Worm (Caenorhabditis elegans) whole organism, late embryonic: Measurements from ENCODE around the gene T04A8.18.

Experiments used
- C38D4.7 ChIP-seq: fragments of 200-800 bp; sonication (Bioruptor generic); optimal IDR thresholded peaks from 2 replicates; lab custom pipeline; 2018; ENCODE audit warnings: mild to moderate bottlenecking, missing genetic modification characterization, moderate library complexity, missing compliant biosample characterization
- F13H6.1 ChIP-seq: sonication (generic microtip); optimal IDR thresholded peaks from 2 replicates; lab custom pipeline; 2016; ENCODE audit warnings: missing genetic modification characterization, missing compliant biosample characterization
- K02D7.2 ChIP-seq: sonication (generic microtip); optimal IDR thresholded peaks from 2 replicates; lab custom pipeline; 2017; ENCODE audit warnings: mild to moderate bottlenecking, missing genetic modification characterization, missing compliant biosample characterization
- K09A11.1 ChIP-seq: sonication (generic microtip); optimal IDR thresholded peaks from 2 replicates; lab custom pipeline; 2017; ENCODE audit warnings: antibody characterized with exemption, mild to moderate bottlenecking, missing genetic modification characterization, missing compliant biosample characterization; ENCODE audit not compliant: insufficient read depth
- Y22D7AL.16 ChIP-seq: sonication (generic microtip); optimal IDR thresholded peaks from 2 replicates; lab custom pipeline; 2016; ENCODE audit warnings: missing genetic modification characterization, missing compliant biosample characterization
- ama-1 ChIP-seq: fragments of 150-350 bp; optimal IDR thresholded peaks from 2 replicates; lab custom pipeline; 2014
- ceh-18 ChIP-seq: sonication (generic microtip); optimal IDR thresholded peaks from 2 replicates; lab custom pipeline; 2016; ENCODE audit warnings: missing genetic modification characterization, missing compliant biosample characterization
- ceh-24 ChIP-seq: sonication (generic microtip); optimal IDR thresholded peaks from 2 replicates; lab custom pipeline; 2016; ENCODE audit warnings: mild to moderate bottlenecking, missing genetic modification characterization, missing compliant biosample characterization
- ceh-31 ChIP-seq: sonication (generic microtip); optimal IDR thresholded peaks from 2 replicates; lab custom pipeline; 2016; ENCODE audit warnings: missing genetic modification characterization, missing compliant biosample characterization
- ceh-34 ChIP-seq: sonication (generic microtip); optimal IDR thresholded peaks from 2 replicates; lab custom pipeline; 2016; ENCODE audit warnings: mild to moderate bottlenecking, missing genetic modification characterization, missing compliant biosample characterization
- ceh-45 ChIP-seq: fragments of 200-800 bp; sonication (Bioruptor generic); IDR thresholded peaks from 2 replicates; pipeline ENCODE4 v1.3.6; 2022; ENCODE audit warnings: missing genetic modification reagents, missing genetic modification characterization, missing compliant biosample characterization
- ceh-6 ChIP-seq: fragments of 200-800 bp; sonication (Bioruptor generic); optimal IDR thresholded peaks from 2 replicates; lab custom pipeline; 2018; ENCODE audit warnings: mild to moderate bottlenecking, missing genetic modification characterization, missing compliant biosample characterization
- dmd-4 ChIP-seq: sonication (generic microtip); optimal IDR thresholded peaks from 2 replicates; lab custom pipeline; 2016; ENCODE audit warnings: borderline replicate concordance, missing genetic modification characterization, missing compliant biosample characterization
- dve-1 ChIP-seq: sonication (generic microtip); optimal IDR thresholded peaks from 2 replicates; lab custom pipeline; 2017; ENCODE audit warnings: antibody characterized with exemption, mild to moderate bottlenecking, missing genetic modification characterization, missing compliant biosample characterization
- elt-2 ChIP-seq: sonication (generic microtip); optimal IDR thresholded peaks from 2 replicates; lab custom pipeline; 2016; ENCODE audit warnings: missing genetic modification reagents, missing genetic modification characterization, missing compliant biosample characterization
- elt-4 ChIP-seq: sonication (generic microtip); optimal IDR thresholded peaks from 2 replicates; lab custom pipeline; 2016; ENCODE audit warnings: missing genetic modification characterization, missing compliant biosample characterization
- ets-4 ChIP-seq: sonication (generic microtip); optimal IDR thresholded peaks from 2 replicates; lab custom pipeline; 2016; ENCODE audit warnings: missing genetic modification characterization, missing compliant biosample characterization
- eyg-1 ChIP-seq: sonication (generic microtip); optimal IDR thresholded peaks from 2 replicates; lab custom pipeline; 2016; ENCODE audit warnings: missing genotype, missing genetic modification characterization, missing compliant biosample characterization
- fax-1 ChIP-seq: sonication (generic microtip); optimal IDR thresholded peaks from 2 replicates; lab custom pipeline; 2016; ENCODE audit warnings: missing genotype, missing genetic modification characterization, missing compliant biosample characterization
- fkh-10 ChIP-seq: fragments of 150-350 bp; optimal IDR thresholded peaks from 2 replicates; lab custom pipeline; 2014; ENCODE audit warnings: missing biosample characterization, missing genetic modification reagents, missing genetic modification characterization
- gmeb-2 ChIP-seq: sonication (generic microtip); optimal IDR thresholded peaks from 2 replicates; lab custom pipeline; 2016; ENCODE audit warnings: missing genetic modification characterization, inconsistent platforms, missing compliant biosample characterization
- hlh-13 ChIP-seq: fragments of 200-800 bp; sonication (Bioruptor generic); optimal IDR thresholded peaks from 2 replicates; lab custom pipeline; 2018; ENCODE audit warnings: mild to moderate bottlenecking, missing genetic modification characterization, missing compliant biosample characterization
- hlh-30 ChIP-seq: sonication (generic microtip); optimal IDR thresholded peaks from 2 replicates; lab custom pipeline; 2017; ENCODE audit warnings: antibody characterized with exemption, missing genetic modification characterization, missing compliant biosample characterization; ENCODE audit not compliant: insufficient read depth
- hlh-6 ChIP-seq: sonication (generic microtip); optimal IDR thresholded peaks from 2 replicates; lab custom pipeline; 2016; ENCODE audit warnings: missing genotype, missing genetic modification characterization, missing compliant biosample characterization
- lin-11 ChIP-seq: fragments of 200-800 bp; sonication (Bioruptor generic); optimal IDR thresholded peaks from 2 replicates; lab custom pipeline; 2018; ENCODE audit warnings: mild to moderate bottlenecking, missing genetic modification characterization, missing compliant biosample characterization
- madf-2 ChIP-seq: sonication (generic microtip); optimal IDR thresholded peaks from 2 replicates; lab custom pipeline; 2017; ENCODE audit warnings: missing genetic modification characterization, missing compliant biosample characterization
- nhr-11 ChIP-seq: fragments of 150-350 bp; optimal IDR thresholded peaks from 2 replicates; lab custom pipeline; 2014; ENCODE audit warnings: missing biosample characterization, missing genetic modification characterization
- nhr-232 ChIP-seq: sonication (generic microtip); optimal IDR thresholded peaks from 2 replicates; lab custom pipeline; 2016; ENCODE audit warnings: missing genetic modification characterization, missing compliant biosample characterization
- npax-4 ChIP-seq: sonication (generic microtip); optimal IDR thresholded peaks from 2 replicates; lab custom pipeline; 2016; ENCODE audit warnings: missing genetic modification characterization, missing compliant biosample characterization
- odd-2 ChIP-seq: sonication (generic microtip); optimal IDR thresholded peaks from 2 replicates; lab custom pipeline; 2017; ENCODE audit warnings: antibody characterized with exemption, mild to moderate bottlenecking, missing genetic modification characterization, missing compliant biosample characterization
- pag-3 ChIP-seq: sonication (generic microtip); optimal IDR thresholded peaks from 2 replicates; lab custom pipeline; 2016; ENCODE audit warnings: missing compliant biosample characterization, missing genetic modification characterization, borderline replicate concordance
- pat-9 ChIP-seq: fragments of 200-800 bp; sonication (Bioruptor generic); optimal IDR thresholded peaks from 2 replicates; lab custom pipeline; 2018; ENCODE audit warnings: mild to moderate bottlenecking, missing genetic modification characterization, moderate library complexity, missing compliant biosample characterization
- pha-4 ChIP-seq: fragments of 150-350 bp; optimal IDR thresholded peaks from 2 replicates; lab custom pipeline; 2018; ENCODE audit warnings: missing biosample characterization, missing genetic modification reagents, missing genetic modification characterization
- pros-1 ChIP-seq: fragments of 150-350 bp; optimal IDR thresholded peaks from 2 replicates; lab custom pipeline; 2014; ENCODE audit warnings: missing biosample characterization, missing genetic modification reagents, missing genetic modification characterization
- rnt-1 ChIP-seq: sonication (generic microtip); optimal IDR thresholded peaks from 2 replicates; lab custom pipeline; 2016; ENCODE audit warnings: missing genetic modification characterization, missing compliant biosample characterization
- sdc-2 ChIP-seq: sonication (generic microtip); optimal IDR thresholded peaks from 2 replicates; lab custom pipeline; 2016; ENCODE audit warnings: missing genotype, missing genetic modification characterization, missing compliant biosample characterization
- sox-2 ChIP-seq: fragments of 200-800 bp; sonication (Bioruptor generic); IDR thresholded peaks from 2 replicates; pipeline ENCODE4 v1.3.6; 2022; ENCODE audit warnings: missing genetic modification reagents, missing genetic modification characterization, missing compliant biosample characterization
- sox-4 ChIP-seq: sonication (generic microtip); optimal IDR thresholded peaks from 2 replicates; lab custom pipeline; 2017; ENCODE audit warnings: mild to moderate bottlenecking, missing genetic modification characterization, inconsistent platforms, missing compliant biosample characterization
- tbx-2 ChIP-seq: sonication (generic microtip); optimal IDR thresholded peaks from 2 replicates; lab custom pipeline; 2016; ENCODE audit warnings: missing genetic modification characterization, missing compliant biosample characterization
- tbx-7 ChIP-seq: sonication (generic microtip); optimal IDR thresholded peaks from 2 replicates; lab custom pipeline; 2016; ENCODE audit warnings: missing genotype, missing genetic modification characterization, missing compliant biosample characterization
- unc-3 ChIP-seq, 2 experiments: fragments of 200-800 bp in 1 of 2; sonication (Bioruptor generic) in 1 of 2; sonication (generic microtip) in 1 of 2; conservative IDR thresholded peaks in 1 of 2; optimal IDR thresholded peaks in 1 of 2; 2 replicates each; pipeline versions ENCODE4 v1.3.6 to Lab custom; 2016 to 2022; ENCODE audit warnings: missing compliant biosample characterization in 2 of 2, missing genetic modification characterization in 2 of 2, missing genetic modification reagents in 1 of 2
- unc-42 ChIP-seq: sonication (generic microtip); optimal IDR thresholded peaks from 2 replicates; lab custom pipeline; 2016; ENCODE audit warnings: missing genotype, missing genetic modification characterization, missing compliant biosample characterization
- unc-55 ChIP-seq: sonication (generic microtip); optimal IDR thresholded peaks from 2 replicates; lab custom pipeline; 2017; ENCODE audit warnings: missing biosample characterization, missing genetic modification reagents, missing genetic modification characterization

T04A8.18 gene

ce11 chrIII:4708909-4709308 is at the start of gene T04A8.18:
T04A8.18 (plus strand) TSS chrIII:4709209.
- TF ChIP-seq sox-2 (GFP tag; lab: Robert Waterston, UW) (no peak), pha-4 (tag; lab: Kevin White, UChicago) (no peak), ets-4 (tag; lab: Kevin White, UChicago) (no peak), K09A11.1 (tag; lab: Kevin White, UChicago) (no peak), lin-11 (tag; lab: Kevin White, UChicago) (no peak), eyg-1 (tag; lab: Kevin White, UChicago) (no peak), npax-4 (tag; lab: Kevin White, UChicago) (no peak), unc-3 (GFP tag; conservative IDR thresholded peaks at IDR 0.05; lab: Robert Waterston, UW) (no peak), unc-3 (tag; optimal IDR thresholded peaks at IDR 0.05; lab: Kevin White, UChicago) (no peak), elt-4 (tag; lab: Kevin White, UChicago) (no peak), fax-1 (tag; lab: Kevin White, UChicago) (no peak), sdc-2 (tag; lab: Kevin White, UChicago) (no peak), tbx-7 (tag; lab: Kevin White, UChicago) (no peak), unc-42 (tag; lab: Kevin White, UChicago) (no peak), pros-1 (tag; lab: Kevin White, UChicago) (no peak), pat-9 (no peak), gmeb-2 (tag; lab: Kevin White, UChicago) (no peak), hlh-6 (tag; lab: Kevin White, UChicago) (no peak)

DNA sequence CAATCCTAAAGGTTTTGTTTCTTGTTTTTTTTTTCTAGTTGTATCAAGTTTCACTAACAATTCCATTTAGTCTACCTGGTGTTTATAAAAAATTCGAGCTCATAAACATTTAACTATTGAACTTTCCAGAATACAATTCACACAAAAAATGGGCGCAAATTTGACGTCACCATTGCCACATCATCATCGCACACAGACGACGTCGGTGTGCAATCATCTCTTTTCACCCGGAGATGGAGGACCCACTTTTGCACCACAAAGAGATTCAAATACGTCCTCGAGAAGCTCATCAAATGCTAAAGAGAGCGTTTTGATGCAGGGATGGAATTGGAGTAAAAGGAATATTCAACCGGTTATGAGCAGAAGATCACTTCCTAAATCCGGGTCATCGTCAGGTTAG is 49.6 kb upstream of the T04A8.18 start:
- TF ChIP-seq unc-3 (GFP tag; conservative IDR thresholded peaks at IDR 0.05; lab: Robert Waterston, UW) (no peak), unc-3 (tag; optimal IDR thresholded peaks at IDR 0.05; lab: Kevin White, UChicago) (no peak), ama-1 (lab: Kevin White, UChicago) (no peak), lin-11 (tag; lab: Kevin White, UChicago) (no peak), sox-2 (GFP tag; lab: Robert Waterston, UW) (no peak), nhr-11 (no peak), unc-55 (no peak), hlh-6 (tag; lab: Kevin White, UChicago) (no peak)

DNA sequence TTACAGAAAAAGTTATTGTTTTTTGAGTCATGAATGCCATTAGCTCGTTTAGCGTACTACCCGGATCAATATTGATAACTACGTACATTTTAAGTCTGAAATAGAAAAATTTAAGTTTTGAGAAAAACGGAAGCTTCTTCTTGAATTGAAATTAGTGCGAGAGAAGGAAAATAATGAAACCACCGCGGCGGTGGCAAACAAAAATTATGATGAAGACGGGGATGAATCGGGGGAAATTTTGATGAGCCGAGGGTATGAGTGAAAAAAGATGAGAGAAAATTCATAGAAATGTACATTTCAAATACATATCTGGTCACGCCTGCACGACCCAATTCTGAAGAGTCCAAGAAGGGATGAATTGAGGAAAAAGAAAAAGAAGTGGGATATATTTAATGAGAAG is 43.7 kb upstream of the T04A8.18 start, which contains the start of gene T23F11.4:
T23F11.4 (minus strand) TSS at position 101 of the 400 bp plus-strand sequence.
- TF ChIP-seq eyg-1 (tag; lab: Kevin White, UChicago) = no peak
- no peak for TF ChIP-seq hlh-6 (tag; lab: Kevin White, UChicago)
- TF ChIP-seq tbx-2 = no peak
- no peak for TF ChIP-seq pag-3 (tag; lab: Kevin White, UChicago)
- no peak for TF ChIP-seq ceh-31 (tag; lab: Kevin White, UChicago)
- TF ChIP-seq sox-2 (GFP tag; lab: Robert Waterston, UW) = no peak
- no peak for TF ChIP-seq hlh-30
- no peak for TF ChIP-seq ceh-24 (tag; lab: Kevin White, UChicago)
- TF ChIP-seq pat-9 = no peak

DNA sequence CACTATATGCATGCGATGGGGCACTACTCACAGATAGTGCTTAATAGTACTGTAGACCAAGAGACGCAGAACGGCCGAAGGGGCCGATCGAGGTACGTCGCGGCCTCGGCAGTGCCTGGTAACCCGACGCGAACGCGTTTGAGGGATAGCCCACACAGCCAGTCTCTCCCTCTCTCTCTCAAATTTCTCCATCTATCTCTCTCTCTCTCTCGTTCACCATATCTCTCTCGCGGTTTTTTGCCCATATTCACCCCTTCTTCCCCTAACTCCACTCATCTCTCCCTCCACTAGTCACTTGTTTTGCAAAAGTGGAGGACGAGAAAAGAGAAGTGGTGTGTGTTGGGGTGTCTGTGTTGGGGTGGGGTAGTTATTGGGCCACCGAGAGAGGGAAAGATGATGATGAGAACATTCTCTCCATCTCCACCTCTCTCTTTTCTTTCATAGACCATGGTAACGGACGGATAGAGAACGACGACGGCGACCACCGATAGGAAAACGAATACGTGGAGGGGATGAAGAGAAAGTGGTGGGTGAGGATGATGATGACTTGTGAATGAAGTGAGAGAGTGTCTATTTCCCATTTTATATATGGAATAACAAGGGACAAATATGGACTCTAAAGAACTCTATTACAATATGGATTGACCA is 42.1 kb upstream of the T04A8.18 start:
- TF ChIP-seq madf-2 (tag; lab: Kevin White, UChicago) (no peak), fkh-10 (GFP tag; lab: Kevin White, UChicago) (no peak), pag-3 (tag; lab: Kevin White, UChicago) (no peak), ceh-24 (tag; lab: Kevin White, UChicago) (no peak), C38D4.7 (GFP tag; lab: Kevin White, UChicago) (no peak), gmeb-2 (tag; lab: Kevin White, UChicago) (no peak), ceh-45 (no peak), tbx-7 (tag; lab: Kevin White, UChicago) (no peak), K09A11.1 (tag; lab: Kevin White, UChicago) (no peak), ceh-34 (tag; lab: Kevin White, UChicago) (peak; percentile 92), F13H6.1 (tag; lab: Kevin White, UChicago) (no peak), dmd-4 (peak; percentile 43), pat-9 (no peak), ceh-18 (tag; lab: Kevin White, UChicago) (no peak), ceh-6 (GFP tag; lab: Kevin White, UChicago) (peak; percentile 49), hlh-13 (GFP tag; lab: Kevin White, UChicago) (no peak), odd-2 (tag; lab: Kevin White, UChicago) (no peak), hlh-6 (tag; lab: Kevin White, UChicago) (peak; percentile 81), elt-2 (peak; percentile 33), unc-42 (tag; lab: Kevin White, UChicago) (peak; percentile 20), nhr-232 (tag; lab: Kevin White, UChicago) (no peak), ama-1 (lab: Kevin White, UChicago) (no peak), K02D7.2 (no peak), sox-4 (no peak), Y22D7AL.16 (tag; lab: Kevin White, UChicago) (no peak), dve-1 (tag; lab: Kevin White, UChicago) (no peak), rnt-1 (tag; lab: Kevin White, UChicago) (peak; percentile 36)
